Worm (Caenorhabditis elegans): ENCODE results near the gene C17C3.6.

- no peak for TF ChIP-seq hmbx-1 (tag; optimal IDR thresholded peaks at IDR 0.05)
- no peak for TF ChIP-seq F13C5.2 (tag; optimal IDR thresholded peaks at IDR 0.05)
- no peak for TF ChIP-seq hnd-1 (tag; optimal IDR thresholded peaks at IDR 0.05)
- TF ChIP-seq flt-1 (GFP tag; IDR thresholded peaks at IDR 0.05) = no peak
- TF ChIP-seq sea-1 (GFP tag; conservative IDR thresholded peaks at IDR 0.05) = no peak
- TF ChIP-seq ama-1 (optimal IDR thresholded peaks at IDR 0.05) = no peak
- TF ChIP-seq tra-4 (tag; optimal IDR thresholded peaks at IDR 0.05) = no peak
- TF ChIP-seq scrt-1 (GFP tag; IDR thresholded peaks at IDR 0.05) = no peak
- TF ChIP-seq ceh-36 (tag; optimal IDR thresholded peaks at IDR 0.05) = no peak
- no peak for TF ChIP-seq aly-1 (tag; optimal IDR thresholded peaks at IDR 0.05)
- no peak for TF ChIP-seq ceh-13 (GFP tag; optimal IDR thresholded peaks at IDR 0.05)
- TF ChIP-seq pes-1 (GFP tag; IDR thresholded peaks at IDR 0.05) = no peak
- TF ChIP-seq hmg-4 (GFP tag; optimal IDR thresholded peaks at IDR 0.05) = no peak
- no peak for TF ChIP-seq B0310.2 (tag; optimal IDR thresholded peaks at IDR 0.05)
Measured at ce11 chrII:5561392-5561791, 11.5 kb downstream of the C17C3.6 start, which contains the start of gene C17C3.3.

Measured in whole organism, early embryonic.